Fruit fly (Drosophila melanogaster) whole organism, adult: ENCODE measurements around the gene CG10353.

Experiments
- CG11617 ChIP-seq: fragments of 200-800 bp; sonication (Bioruptor generic); optimal IDR thresholded peaks from 2 replicates; lab custom pipeline; 2017; ENCODE audit warnings: mild to moderate bottlenecking, missing biosample characterization, missing genetic modification reagents, missing genetic modification characterization
- CG12768 ChIP-seq: fragments of 200-800 bp; sonication (Bioruptor generic); optimal IDR thresholded peaks from 2 replicates; lab custom pipeline; 2017; ENCODE audit warnings: missing biosample characterization, missing genetic modification characterization, mild to moderate bottlenecking, moderate library complexity, missing genetic modification reagents
- CG14711 ChIP-seq: fragments of 200-800 bp; sonication (Bioruptor generic); optimal IDR thresholded peaks from 2 replicates; lab custom pipeline; 2018; ENCODE audit warnings: missing biosample characterization, mild to moderate bottlenecking, missing genetic modification characterization, moderate library complexity
- CG1620 ChIP-seq: fragments of 200-800 bp; sonication (Bioruptor generic); optimal IDR thresholded peaks from 2 replicates; lab custom pipeline; 2016; ENCODE audit warnings: missing biosample characterization, missing genetic modification characterization
- CG33017 ChIP-seq: fragments of 200-800 bp; sonication (Bioruptor generic); optimal IDR thresholded peaks from 2 replicates; lab custom pipeline; 2018; ENCODE audit warnings: missing biosample characterization, mild to moderate bottlenecking, missing genetic modification characterization, moderate library complexity
- CG5204 ChIP-seq: fragments of 200-800 bp; sonication (Bioruptor generic); optimal IDR thresholded peaks from 2 replicates; lab custom pipeline; 2016; ENCODE audit warnings: missing biosample characterization, missing genetic modification characterization
- CG7045 ChIP-seq: fragments of 200-800 bp; sonication (Bioruptor generic); optimal IDR thresholded peaks from 2 replicates; lab custom pipeline; 2017; ENCODE audit warnings: missing biosample characterization, mild to moderate bottlenecking, missing genetic modification characterization
- CG7101 ChIP-seq: fragments of 200-800 bp; sonication (Bioruptor generic); optimal IDR thresholded peaks from 2 replicates; lab custom pipeline; 2018; ENCODE audit warnings: missing biosample characterization, mild to moderate bottlenecking, missing genetic modification characterization, moderate library complexity
- Clk ChIP-seq: fragments of 200-800 bp; sonication (Bioruptor generic); optimal IDR thresholded peaks from 2 replicates; lab custom pipeline; 2017; ENCODE audit warnings: missing biosample characterization, missing genetic modification characterization
- Crg-1 ChIP-seq: fragments of 200-800 bp; sonication (Bioruptor generic); optimal IDR thresholded peaks from 2 replicates; lab custom pipeline; 2016; ENCODE audit warnings: missing biosample characterization, missing genetic modification characterization
- Hr96 ChIP-seq: fragments of 200-800 bp; sonication (Bioruptor generic); optimal IDR thresholded peaks from 2 replicates; lab custom pipeline; 2016; ENCODE audit warnings: missing biosample characterization, missing genetic modification characterization
- Mnt ChIP-seq: fragments of 200-800 bp; sonication (Bioruptor generic); optimal IDR thresholded peaks from 2 replicates; lab custom pipeline; 2016; ENCODE audit warnings: missing biosample characterization, mild to moderate bottlenecking, missing genetic modification characterization
- bab1 ChIP-seq: fragments of 200-800 bp; sonication (Bioruptor generic); optimal IDR thresholded peaks from 3 replicates; lab custom pipeline; 2019; ENCODE audit warnings: missing biosample characterization, mild to moderate bottlenecking, missing genetic modification characterization, moderate library complexity
- cic ChIP-seq: fragments of 200-800 bp; sonication (Bioruptor generic); optimal IDR thresholded peaks from 2 replicates; lab custom pipeline; 2017; ENCODE audit warnings: missing biosample characterization, mild to moderate bottlenecking, missing genetic modification characterization, moderate library complexity
- cnc ChIP-seq, 2 experiments: fragments of >200 bp; optimal IDR thresholded peaks; 2 replicates each; lab custom pipeline; 2017
- kay ChIP-seq: fragments of 200-800 bp; sonication (Bioruptor generic); peaks from one replicate; lab custom pipeline; 2016; ENCODE audit warnings: missing biosample characterization, missing genetic modification characterization, borderline replicate concordance
- ovo ChIP-seq: fragments of 200-800 bp; sonication (Bioruptor generic); optimal IDR thresholded peaks from 2 replicates; lab custom pipeline; 2016; ENCODE audit warnings: missing biosample characterization, missing genetic modification characterization
- pad ChIP-seq: fragments of 200-800 bp; sonication (Bioruptor generic); optimal IDR thresholded peaks from 3 replicates; lab custom pipeline; 2017; ENCODE audit warnings: missing biosample characterization, missing genetic modification characterization, mild to moderate bottlenecking, moderate library complexity, missing genetic modification reagents
- tj ChIP-seq: fragments of 200-800 bp; sonication (Bioruptor generic); optimal IDR thresholded peaks from 3 replicates; lab custom pipeline; 2017; ENCODE audit warnings: missing biosample characterization, mild to moderate bottlenecking, missing genetic modification characterization, moderate library complexity
- toe ChIP-seq: fragments of 200-800 bp; sonication (Bioruptor generic); optimal IDR thresholded peaks from 2 replicates; lab custom pipeline; 2016; ENCODE audit warnings: missing biosample characterization, missing genetic modification characterization

Gene CG10353

DNA sequence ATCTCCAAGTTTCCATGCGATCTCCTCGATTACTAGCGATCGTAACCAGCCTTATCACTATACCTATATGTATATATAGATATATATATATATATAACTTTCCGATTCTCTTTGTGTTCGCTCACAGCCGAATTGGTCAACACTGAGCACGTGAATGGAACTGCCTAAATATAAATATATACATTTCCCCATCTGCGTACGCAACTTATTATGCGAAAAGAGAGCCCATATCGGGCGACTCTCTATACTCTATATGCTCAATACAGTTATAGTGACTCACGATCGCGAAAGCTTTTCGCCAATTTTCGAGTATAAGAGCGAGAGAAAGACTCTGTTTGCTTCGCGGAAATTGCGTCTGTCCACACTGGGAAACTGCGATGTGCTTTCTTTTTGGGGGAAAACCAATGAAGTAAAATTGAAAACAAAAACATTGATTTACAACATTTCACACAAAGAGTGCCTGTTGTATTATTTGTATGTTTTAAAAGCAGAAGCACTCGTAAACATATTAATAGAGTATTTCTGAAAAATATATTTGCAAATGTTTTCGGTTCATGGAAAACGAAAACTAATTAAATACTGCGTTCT lies 35.8 kb upstream of the CG10353 start:
- TF ChIP-seq bab1 (GFP tag; lab: Kevin White, UChicago) (peak; percentile 40), kay (peak; percentile 39), Mnt (GFP tag; lab: Kevin White, UChicago) (peak; percentile 25), ovo (GFP tag; lab: Kevin White, UChicago) (peak; percentile 4), cnc (optimal IDR thresholded peaks at IDR 0.05; lab: Kevin White, UChicago) (no peak), pad (GFP tag; lab: Kevin White, UChicago) (peak; percentile 89), CG7101 (no peak)

DNA sequence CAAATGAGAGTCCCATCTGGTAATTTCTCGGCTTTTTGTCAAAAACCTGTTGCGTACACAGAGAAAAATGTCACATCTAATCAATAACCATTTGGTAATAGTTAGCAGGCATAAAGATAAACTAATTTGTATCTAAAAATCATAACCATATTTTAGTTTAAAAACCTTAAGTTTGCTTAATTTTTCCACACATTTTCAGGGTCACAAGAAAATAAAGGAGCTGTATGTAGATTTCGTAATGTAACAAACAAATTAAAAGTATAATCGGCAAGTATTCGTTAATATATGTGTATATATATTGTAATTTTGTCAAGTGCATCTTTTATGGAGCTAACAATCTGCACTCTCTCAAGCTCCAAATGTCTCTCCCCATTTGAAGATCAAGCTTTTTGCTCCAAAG lies 34.0 kb upstream of the CG10353 start:
- TF ChIP-seq bab1 (GFP tag; lab: Kevin White, UChicago) (no peak), CG7101 (peak; percentile 31), kay (no peak), Hr96 (GFP tag; lab: Kevin White, UChicago) (no peak), tj (no peak), toe (GFP tag; lab: Kevin White, UChicago) (peak; percentile 12), CG33017 (tag; lab: Kevin White, UChicago) (peak; percentile 32), CG7045 (peak; percentile 16), CG1620 (GFP tag; lab: Kevin White, UChicago) (no peak), ovo (GFP tag; lab: Kevin White, UChicago) (no peak), pad (GFP tag; lab: Kevin White, UChicago) (no peak), Clk (no peak), cnc (optimal IDR thresholded peaks at IDR 0.05; lab: Kevin White, UChicago) (no peak), Crg-1 (GFP tag; lab: Kevin White, UChicago) (no peak), CG5204 (GFP tag; lab: Kevin White, UChicago) (peak; percentile 19), CG14711 (tag; lab: Kevin White, UChicago) (peak; percentile 9), CG12768 (GFP tag; lab: Kevin White, UChicago) (no peak), Mnt (GFP tag; lab: Kevin White, UChicago) (no peak), CG11617 (GFP tag; lab: Kevin White, UChicago) (peak; percentile 15), cic (no peak)

DNA sequence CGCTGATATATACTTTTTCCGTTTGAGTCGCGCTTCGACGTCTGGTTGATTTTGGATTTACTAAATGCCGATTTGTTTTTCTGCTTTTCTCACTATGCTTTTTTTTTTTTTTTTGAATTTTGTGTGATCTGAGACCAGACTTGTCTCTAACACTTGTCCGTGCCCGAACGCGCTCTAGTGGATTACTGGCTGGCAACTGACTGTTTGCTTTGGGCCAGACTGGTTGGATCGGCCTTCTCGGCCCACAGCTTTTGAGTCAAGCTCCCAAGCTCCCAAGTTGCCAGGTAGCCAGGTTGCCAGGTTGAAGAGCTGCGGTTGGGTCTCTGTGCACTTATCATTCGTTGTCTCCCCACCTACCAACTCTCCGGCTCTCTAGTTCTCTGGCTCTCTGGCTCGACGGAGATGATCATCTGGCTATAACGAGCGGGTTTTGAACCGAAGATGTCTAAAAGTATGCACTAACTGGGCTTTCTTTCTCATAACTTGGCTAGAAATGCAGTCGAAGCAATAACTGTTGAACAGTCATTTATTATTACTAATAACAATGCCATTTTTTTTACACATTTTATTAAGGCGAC lies 30.2 kb upstream of the CG10353 start, which contains the start of gene pot:
Gene pot (minus strand): TSS at position 205 of the 578 bp plus-strand sequence.
- TF ChIP-seq CG12768 (GFP tag; lab: Kevin White, UChicago) (no peak), CG1620 (GFP tag; lab: Kevin White, UChicago) (no peak), CG14711 (tag; lab: Kevin White, UChicago) (no peak), bab1 (GFP tag; lab: Kevin White, UChicago) (no peak), tj (peak; percentile 58), CG7045 (no peak), cic (no peak), CG33017 (tag; lab: Kevin White, UChicago) (no peak)

DNA sequence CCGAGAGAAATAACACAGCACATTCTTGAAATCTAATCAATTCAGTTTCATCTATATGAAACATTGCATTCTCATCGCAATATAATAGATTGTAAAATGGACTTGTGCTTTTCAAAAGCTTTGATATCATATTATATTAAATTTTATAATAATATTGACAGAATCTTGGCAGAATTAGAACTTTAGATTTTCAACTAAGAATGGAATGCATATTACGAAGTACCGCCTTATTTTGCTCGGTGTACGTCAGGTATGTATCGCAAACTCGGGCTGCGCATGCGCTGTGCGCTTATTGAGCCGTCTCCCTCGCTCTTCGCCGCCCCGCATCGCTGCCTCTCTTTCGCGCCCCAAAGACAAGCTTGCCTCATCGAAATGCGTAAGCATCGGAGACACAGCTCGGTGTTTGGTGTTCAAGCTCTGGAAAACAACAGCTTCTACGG lies 28.2 kb upstream of the CG10353 start:
- TF ChIP-seq pad (GFP tag; lab: Kevin White, UChicago), result peak; percentile 33
- TF ChIP-seq CG7101, result peak; percentile 59
- TF ChIP-seq CG33017 (tag; lab: Kevin White, UChicago), result peak; percentile 11
- TF ChIP-seq tj, result peak; percentile 45
- peak; percentile 42 for TF ChIP-seq CG14711 (tag; lab: Kevin White, UChicago)
- TF ChIP-seq Crg-1 (GFP tag; lab: Kevin White, UChicago), result no peak
- TF ChIP-seq CG11617 (GFP tag; lab: Kevin White, UChicago), result peak; percentile 23
- peak; percentile 35 for TF ChIP-seq bab1 (GFP tag; lab: Kevin White, UChicago)
- no peak for TF ChIP-seq cnc (optimal IDR thresholded peaks at IDR 0.05; lab: Kevin White, UChicago)

DNA sequence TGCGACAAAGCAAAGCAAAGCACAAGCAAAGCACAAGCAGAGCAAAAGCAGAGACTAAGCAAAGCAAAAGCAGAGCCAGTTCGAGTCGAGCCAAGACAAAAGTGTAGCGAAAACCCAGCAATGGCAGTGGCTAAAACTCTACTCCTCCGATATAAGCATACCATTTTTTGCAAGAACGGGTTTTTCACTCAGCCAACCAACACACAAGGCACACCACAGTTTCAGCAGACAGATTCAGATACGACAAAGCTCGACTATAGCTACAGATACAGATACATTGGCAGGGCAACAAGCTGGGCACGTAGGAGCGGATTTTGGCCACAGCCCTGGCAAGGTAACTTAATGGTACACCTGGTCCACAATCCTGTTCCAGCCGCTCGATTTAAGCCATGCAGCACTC lies 26.6 kb upstream of the CG10353 start:
- TF ChIP-seq ovo (GFP tag; lab: Kevin White, UChicago), result no peak

DNA sequence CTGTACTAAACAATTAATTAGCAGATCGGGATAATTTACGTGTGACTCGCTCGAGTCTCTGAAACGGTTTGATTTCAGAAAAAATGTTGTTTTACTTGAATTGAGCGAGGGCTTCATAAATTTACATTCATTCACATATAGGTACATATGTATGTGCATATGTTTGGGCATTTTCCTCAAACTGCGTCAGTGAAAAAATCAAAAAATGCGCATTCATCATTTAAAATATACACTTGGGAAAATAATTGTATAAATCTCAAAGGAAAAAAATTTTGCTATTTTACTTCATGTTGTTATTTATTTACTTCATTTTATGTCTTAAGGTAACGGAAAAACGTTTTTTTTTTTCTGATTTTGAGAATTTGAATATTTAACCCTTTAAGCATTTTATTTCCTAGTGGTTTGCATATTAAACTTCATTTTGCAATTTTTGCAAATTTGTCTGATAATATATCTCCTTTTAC lies 19.9 kb upstream of the CG10353 start, which contains the start of gene CG43156:
Gene CG43156 (minus strand): TSS at position 51 of the 464 bp plus-strand sequence.
- TF ChIP-seq kay (no peak), tj (peak; percentile 99), CG7045 (no peak)

DNA sequence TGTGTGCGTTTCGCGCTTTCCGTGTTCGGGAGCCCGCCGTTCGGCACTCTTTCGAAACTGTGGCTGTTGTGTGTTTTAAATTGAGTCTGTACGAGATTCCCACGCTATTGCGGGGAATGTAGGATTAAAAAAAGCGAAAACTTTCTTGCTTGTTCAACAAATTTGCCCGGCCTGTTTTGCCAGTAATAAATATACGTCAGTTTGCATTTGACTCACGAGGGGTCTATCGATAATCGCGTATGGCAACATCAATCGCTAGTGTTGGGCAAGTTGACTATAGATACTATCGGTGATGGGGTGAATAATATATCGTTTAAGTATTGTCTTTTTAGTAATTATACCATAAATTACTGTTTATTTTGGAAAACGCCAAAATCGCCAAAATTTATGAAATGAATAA lies 18.2 kb upstream of the CG10353 start, which contains the start of gene Upf1:
Gene Upf1 (minus strand): TSS at position 228 of the 400 bp plus-strand sequence.
- TF ChIP-seq CG7045, result no peak
- TF ChIP-seq Crg-1 (GFP tag; lab: Kevin White, UChicago), result no peak
- TF ChIP-seq CG11617 (GFP tag; lab: Kevin White, UChicago), result no peak
- TF ChIP-seq CG7101, result peak; percentile 12
- peak; percentile 35 for TF ChIP-seq Mnt (GFP tag; lab: Kevin White, UChicago)
- peak; percentile 23 for TF ChIP-seq bab1 (GFP tag; lab: Kevin White, UChicago)
- peak; percentile 32 for TF ChIP-seq CG1620 (GFP tag; lab: Kevin White, UChicago)
- peak; percentile 56 for TF ChIP-seq tj
